Worm (Caenorhabditis elegans) whole organism, L2 larva: ENCODE results near the gene zig-11.
A peak's percentile ranks its signal among the peaks of the same experiment; 100 is the strongest.

ENCODE experiments used
- C34F6.9 ChIP-seq: fragments of 150-350 bp; optimal IDR thresholded peaks from 2 replicates; lab custom pipeline; 2014; ENCODE audit warnings: missing biosample characterization, missing genetic modification characterization
- F13H6.1 ChIP-seq: sonication (generic microtip); optimal IDR thresholded peaks from 2 replicates; lab custom pipeline; 2016; ENCODE audit warnings: missing genetic modification characterization, missing compliant biosample characterization
- R02D3.7 ChIP-seq: fragments of 150-350 bp; optimal IDR thresholded peaks from 2 replicates; lab custom pipeline; 2014; ENCODE audit warnings: missing biosample characterization, missing genetic modification characterization
- Y55F3AM.14 ChIP-seq: fragments of 200-800 bp; sonication (Bioruptor generic); optimal IDR thresholded peaks from 2 replicates; lab custom pipeline; 2018; ENCODE audit warnings: mild to moderate bottlenecking, missing genetic modification characterization, missing compliant biosample characterization
- ZK546.5 ChIP-seq: sonication (generic microtip); optimal IDR thresholded peaks from 2 replicates; lab custom pipeline; 2017; ENCODE audit warnings: missing biosample characterization, missing genetic modification characterization
- alr-1 ChIP-seq: fragments of 150-350 bp; optimal IDR thresholded peaks from 2 replicates; lab custom pipeline; 2014; ENCODE audit warnings: missing biosample characterization, missing genetic modification characterization
- ama-1 ChIP-seq: fragments of 150-350 bp; optimal IDR thresholded peaks from 2 replicates; lab custom pipeline; 2018; ENCODE audit warnings: inconsistent platforms
- blmp-1 ChIP-seq: sonication (generic microtip); optimal IDR thresholded peaks from 2 replicates; lab custom pipeline; 2017; ENCODE audit warnings: missing genetic modification characterization, mild to moderate bottlenecking, missing compliant biosample characterization, antibody characterized with exemption, moderate library complexity; ENCODE audit not compliant: insufficient read depth
- ceh-16 ChIP-seq: fragments of 150-350 bp; optimal IDR thresholded peaks from 2 replicates; lab custom pipeline; 2014; ENCODE audit warnings: missing biosample characterization, missing genetic modification characterization
- ceh-82 ChIP-seq: fragments of 150-350 bp; optimal IDR thresholded peaks from 2 replicates; lab custom pipeline; 2014; ENCODE audit warnings: missing biosample characterization, missing genetic modification characterization
- dmd-4 ChIP-seq: sonication (generic microtip); optimal IDR thresholded peaks from 2 replicates; lab custom pipeline; 2017; ENCODE audit warnings: missing biosample characterization, missing genetic modification characterization
- egl-27 ChIP-seq: sonication (generic microtip); optimal IDR thresholded peaks from 3 replicates; lab custom pipeline; 2017; ENCODE audit warnings: missing biosample characterization, missing genetic modification reagents, missing genetic modification characterization
- elt-1 ChIP-seq: fragments of 150-350 bp; optimal IDR thresholded peaks from 2 replicates; lab custom pipeline; 2014; ENCODE audit warnings: missing biosample characterization, missing genetic modification characterization
- elt-3 ChIP-seq: sonication (generic microtip); optimal IDR thresholded peaks from 2 replicates; lab custom pipeline; 2017; ENCODE audit warnings: missing biosample characterization, missing genetic modification characterization
- fos-1 ChIP-seq: fragments of 150-350 bp; optimal IDR thresholded peaks from 2 replicates; lab custom pipeline; 2014; ENCODE audit warnings: missing biosample characterization, missing genetic modification characterization
- lin-11 ChIP-seq: fragments of 150-350 bp; sonication (generic microtip); optimal IDR thresholded peaks from 2 replicates; lab custom pipeline; 2014; ENCODE audit warnings: missing biosample characterization, missing genetic modification characterization, inconsistent platforms, mixed read lengths
- lin-13 ChIP-seq: fragments of 150-350 bp; optimal IDR thresholded peaks from 2 replicates; lab custom pipeline; 2014; ENCODE audit warnings: missing biosample characterization, missing genetic modification reagents, missing genetic modification characterization
- lin-39 ChIP-seq: fragments of 150-350 bp; optimal IDR thresholded peaks from 2 replicates; lab custom pipeline; 2014; ENCODE audit warnings: missing biosample characterization, missing genetic modification reagents, missing genetic modification characterization
- lsy-2 ChIP-seq, 2 experiments: fragments of 150-350 bp in 1 of 2; sonication (generic microtip) in 1 of 2; optimal IDR thresholded peaks; 2 replicates each; lab custom pipeline; 2014 to 2017; ENCODE audit warnings: missing biosample characterization in 2 of 2, missing genetic modification characterization in 2 of 2
- mab-5 ChIP-seq: fragments of 150-350 bp; optimal IDR thresholded peaks from 2 replicates; lab custom pipeline; 2014; ENCODE audit warnings: missing biosample characterization, missing genetic modification characterization
- mbf-1 ChIP-seq: sonication (generic microtip); optimal IDR thresholded peaks from 2 replicates; lab custom pipeline; 2017; ENCODE audit warnings: missing biosample characterization, missing genetic modification characterization
- nhr-10 ChIP-seq: sonication (generic microtip); optimal IDR thresholded peaks from 2 replicates; lab custom pipeline; 2017; ENCODE audit warnings: missing biosample characterization, missing genetic modification characterization
- nhr-11 ChIP-seq: fragments of 150-350 bp; optimal IDR thresholded peaks from 2 replicates; lab custom pipeline; 2014; ENCODE audit warnings: missing biosample characterization, missing genetic modification characterization
- nhr-12 ChIP-seq: fragments of 150-350 bp; optimal IDR thresholded peaks from 2 replicates; lab custom pipeline; 2014; ENCODE audit warnings: missing biosample characterization, missing genetic modification characterization
- nhr-129 ChIP-seq: fragments of 150-350 bp; optimal IDR thresholded peaks from 2 replicates; lab custom pipeline; 2014; ENCODE audit warnings: missing biosample characterization, missing genetic modification characterization
- nhr-21 ChIP-seq: fragments of 150-350 bp; optimal IDR thresholded peaks from 2 replicates; lab custom pipeline; 2014; ENCODE audit warnings: missing biosample characterization, missing genetic modification characterization
- nhr-23 ChIP-seq: fragments of 150-350 bp; optimal IDR thresholded peaks from 2 replicates; lab custom pipeline; 2014; ENCODE audit warnings: missing biosample characterization, missing genetic modification reagents, missing genetic modification characterization
- nhr-237 ChIP-seq: fragments of 150-350 bp; optimal IDR thresholded peaks from 2 replicates; lab custom pipeline; 2014; ENCODE audit warnings: missing biosample characterization, missing genetic modification characterization
- nhr-25 ChIP-seq: fragments of 150-350 bp; sonication (generic microtip); optimal IDR thresholded peaks from 3 replicates; lab custom pipeline; 2014; ENCODE audit warnings: missing biosample characterization, missing genetic modification characterization
- nhr-77 ChIP-seq: fragments of 150-350 bp; optimal IDR thresholded peaks from 2 replicates; lab custom pipeline; 2014; ENCODE audit warnings: missing biosample characterization, missing genetic modification characterization
- sem-4 ChIP-seq: fragments of 150-350 bp; optimal IDR thresholded peaks from 2 replicates; lab custom pipeline; 2014; ENCODE audit warnings: missing biosample characterization, missing genetic modification reagents, missing genetic modification characterization
- skn-1 ChIP-seq: sonication (generic microtip); optimal IDR thresholded peaks from 2 replicates; lab custom pipeline; 2017; ENCODE audit warnings: missing biosample characterization, missing genetic modification characterization
- sma-9 ChIP-seq, 2 experiments: fragments of 150-350 bp in 1 of 2; sonication (generic microtip) in 1 of 2; optimal IDR thresholded peaks; 2 replicates each; lab custom pipeline; 2014 to 2016; ENCODE audit warnings: missing genetic modification characterization in 2 of 2, mild to moderate bottlenecking in 1 of 2, missing biosample characterization in 1 of 2, missing compliant biosample characterization in 1 of 2, missing genetic modification reagents in 1 of 2, moderate library complexity in 1 of 2
- snpc-4 ChIP-seq: fragments of 150-350 bp; optimal IDR thresholded peaks from 2 replicates; lab custom pipeline; 2014; ENCODE audit warnings: missing biosample characterization, missing genetic modification characterization
- unc-55 ChIP-seq: fragments of 150-350 bp; sonication (generic microtip); optimal IDR thresholded peaks from 3 replicates; lab custom pipeline; 2014; ENCODE audit warnings: missing biosample characterization, missing genetic modification reagents, missing genetic modification characterization
- unc-62 ChIP-seq: fragments of 150-350 bp; optimal IDR thresholded peaks from 2 replicates; lab custom pipeline; 2014; ENCODE audit warnings: missing biosample characterization, missing genetic modification reagents, missing genetic modification characterization
- zag-1 ChIP-seq: fragments of 150-350 bp; optimal IDR thresholded peaks from 2 replicates; lab custom pipeline; 2014; ENCODE audit warnings: missing biosample characterization, missing genetic modification characterization
- ztf-1 ChIP-seq: fragments of 200-800 bp; sonication (Bioruptor generic); conservative IDR thresholded peaks from 2 replicates; pipeline ENCODE4 v1.3.6; 2022; ENCODE audit warnings: missing genetic modification characterization, missing compliant biosample characterization
- ztf-11 ChIP-seq: sonication (generic microtip); optimal IDR thresholded peaks from 2 replicates; lab custom pipeline; 2017; ENCODE audit warnings: missing biosample characterization, missing genetic modification characterization
- ztf-4 ChIP-seq: fragments of 150-350 bp; optimal IDR thresholded peaks from 2 replicates; lab custom pipeline; 2014; ENCODE audit warnings: missing biosample characterization, missing genetic modification characterization

zig-11 gene

ce11 chrV:1868596-1869263, 24.0 kb downstream of the zig-11 start, which contains the start of gene knl-3 (continued):
- TF ChIP-seq lsy-2 (tag; optimal IDR thresholded peaks at IDR 0.05; lab: Kevin White, UChicago), result peak; percentile 83 to 91
- TF ChIP-seq ztf-11 (tag; lab: Kevin White, UChicago), result no peak
- no peak for TF ChIP-seq sma-9 (GFP tag; optimal IDR thresholded peaks at IDR 0.05; lab: Kevin White, UChicago)
- no peak for TF ChIP-seq sma-9 (tag; optimal IDR thresholded peaks at IDR 0.05; lab: Kevin White, UChicago)
- no peak for TF ChIP-seq alr-1 (tag; lab: Kevin White, UChicago)
- TF ChIP-seq lin-13, result peak; percentile 86
- TF ChIP-seq sem-4 (tag; lab: Kevin White, UChicago), result peak; percentile 56
- peak; percentile 93 for TF ChIP-seq C34F6.9
- TF ChIP-seq ztf-1 (GFP tag; lab: Robert Waterston, UW), result no peak
- TF ChIP-seq unc-55 (GFP tag; lab: Kevin White, UChicago), result peak; percentile 92
- no peak for TF ChIP-seq elt-3 (tag; lab: Kevin White, UChicago)
- TF ChIP-seq egl-27 (tag; lab: Kevin White, UChicago), result peak; percentile 62
- TF ChIP-seq nhr-129 (tag; lab: Kevin White, UChicago), result peak; percentile 73
- no peak for TF ChIP-seq unc-62
- no peak for TF ChIP-seq elt-1
- no peak for TF ChIP-seq nhr-77 (tag; lab: Kevin White, UChicago)
- TF ChIP-seq ama-1, result no peak
- TF ChIP-seq snpc-4 (tag; lab: Kevin White, UChicago), result peak; percentile 68
- TF ChIP-seq F13H6.1 (tag; lab: Kevin White, UChicago), result peak; percentile 84
- peak; percentile 47 for TF ChIP-seq Y55F3AM.14 (GFP tag; lab: Kevin White, UChicago)
- TF ChIP-seq zag-1 (tag; lab: Kevin White, UChicago), result peak; percentile 32
- TF ChIP-seq lin-39 (tag; lab: Kevin White, UChicago), result no peak
- TF ChIP-seq mbf-1, result no peak

ce11 chrV:1868025-1868424, 24.7 kb downstream of the zig-11 start:
- no peak for TF ChIP-seq ceh-82 (tag; lab: Kevin White, UChicago)
- TF ChIP-seq mab-5 (tag; lab: Kevin White, UChicago), result no peak
- TF ChIP-seq C34F6.9, result no peak
- TF ChIP-seq R02D3.7, result no peak
- no peak for TF ChIP-seq unc-62
- no peak for TF ChIP-seq blmp-1 (tag; lab: Kevin White, UChicago)
- no peak for TF ChIP-seq nhr-237 (tag; lab: Kevin White, UChicago)
- no peak for TF ChIP-seq Y55F3AM.14 (GFP tag; lab: Kevin White, UChicago)
- TF ChIP-seq mbf-1, result no peak
- TF ChIP-seq ceh-16 (tag; lab: Kevin White, UChicago), result no peak
- no peak for TF ChIP-seq ztf-11 (tag; lab: Kevin White, UChicago)
- TF ChIP-seq nhr-25 (tag; lab: Kevin White, UChicago), result no peak
- no peak for TF ChIP-seq sma-9 (GFP tag; optimal IDR thresholded peaks at IDR 0.05; lab: Kevin White, UChicago)
- no peak for TF ChIP-seq sma-9 (tag; optimal IDR thresholded peaks at IDR 0.05; lab: Kevin White, UChicago)
- no peak for TF ChIP-seq lin-11 (tag; lab: Kevin White, UChicago)

- TF ChIP-seq nhr-11 (tag; lab: Kevin White, UChicago) (no peak), skn-1 (tag; lab: Kevin White, UChicago) (no peak), lin-39 (tag; lab: Kevin White, UChicago) (no peak), sem-4 (tag; lab: Kevin White, UChicago) (no peak), fos-1 (tag; lab: Kevin White, UChicago) (no peak), nhr-12 (tag; lab: Kevin White, UChicago) (no peak), lin-11 (tag; lab: Kevin White, UChicago) (no peak), dmd-4 (tag; lab: Kevin White, UChicago) (no peak), nhr-21 (tag; lab: Kevin White, UChicago) (no peak), elt-3 (tag; lab: Kevin White, UChicago) (no peak), nhr-237 (tag; lab: Kevin White, UChicago) (no peak), lin-13 (no peak), ztf-4 (tag; lab: Kevin White, UChicago) (no peak), nhr-10 (tag; lab: Kevin White, UChicago) (no peak), ZK546.5 (tag; lab: Kevin White, UChicago) (no peak), nhr-23 (tag; lab: Kevin White, UChicago) (no peak), nhr-25 (tag; lab: Kevin White, UChicago) (no peak), ama-1 (no peak), unc-55 (GFP tag; lab: Kevin White, UChicago) (no peak)
These were observed 27.7 kb downstream of the zig-11 start for ce11 chrV:1864997-1865396.
